Worm (Caenorhabditis elegans) whole organism, L1 larva: ENCODE measurements around the gene fbxa-16.
A peak's percentile ranks its signal among the peaks of the same experiment; 100 is the strongest.
"Not testable (repeated sequence)": the region's sequence is repeated elsewhere in the genome, so short reads cannot be mapped to it uniquely, and the experiment has no call there.

Experiments
- ama-1 ChIP-seq: fragments of 150-350 bp; optimal IDR thresholded peaks from 2 replicates; lab custom pipeline; 2014
- ceh-63 ChIP-seq: fragments of 200-800 bp; sonication (Bioruptor generic); optimal IDR thresholded peaks from 2 replicates; lab custom pipeline; 2018; ENCODE audit warnings: mild to moderate bottlenecking, missing genetic modification characterization, missing compliant biosample characterization
- dpl-1 ChIP-seq, 3 experiments: fragments of 150-350 bp in 2 of 3; sonication (generic microtip) in 1 of 3; optimal IDR thresholded peaks; 2 replicates each; lab custom pipeline; 2014 to 2017; ENCODE audit warnings: missing biosample characterization in 3 of 3, missing genetic modification characterization in 3 of 3, missing genetic modification reagents in 3 of 3
- dsc-1 ChIP-seq: sonication (generic microtip); optimal IDR thresholded peaks from 2 replicates; lab custom pipeline; 2016; ENCODE audit warnings: mild to moderate bottlenecking, missing genetic modification characterization, missing compliant biosample characterization
- efl-1 ChIP-seq, 4 experiments: fragments of 150-350 bp; optimal IDR thresholded peaks in 3 of 4; peaks in 1 of 4; 1 replicate in 1 of 4; 2 replicates in 3 of 4; lab custom pipeline; 2014; ENCODE audit warnings: missing biosample characterization in 2 of 4, missing genetic modification characterization in 2 of 4, missing genetic modification reagents in 2 of 4
- egl-27 ChIP-seq, 2 experiments: fragments of 150-350 bp in 1 of 2; sonication (generic microtip); optimal IDR thresholded peaks; 3 replicates each; lab custom pipeline; 2017 to 2018; ENCODE audit warnings: missing biosample characterization in 2 of 2, missing genetic modification characterization in 2 of 2, missing genetic modification reagents in 2 of 2
- fkh-10 ChIP-seq: sonication (generic microtip); optimal IDR thresholded peaks from 2 replicates; lab custom pipeline; 2017; ENCODE audit warnings: missing biosample characterization, missing genetic modification reagents, missing genetic modification characterization
- hlh-4 ChIP-seq: sonication (generic microtip); optimal IDR thresholded peaks from 2 replicates; lab custom pipeline; 2016; ENCODE audit warnings: mild to moderate bottlenecking, missing genetic modification characterization, missing compliant biosample characterization
- hpl-2 ChIP-seq: fragments of 150-350 bp; optimal IDR thresholded peaks from 2 replicates; lab custom pipeline; 2014; ENCODE audit warnings: missing biosample characterization, missing genetic modification reagents, missing genetic modification characterization
- lin-14 ChIP-seq: fragments of 200-800 bp; sonication (Bioruptor generic); optimal IDR thresholded peaks from 2 replicates; lab custom pipeline; 2018; ENCODE audit warnings: mild to moderate bottlenecking, missing genetic modification characterization, moderate library complexity, missing compliant biosample characterization
- lsy-2 ChIP-seq, 2 experiments: fragments of 150-350 bp; optimal IDR thresholded peaks; 2 replicates each; lab custom pipeline; 2014; ENCODE audit warnings: missing biosample characterization in 2 of 2, missing genetic modification characterization in 2 of 2
- mep-1 ChIP-seq: fragments of 150-350 bp; optimal IDR thresholded peaks from 2 replicates; lab custom pipeline; 2014; ENCODE audit warnings: missing biosample characterization, missing genetic modification characterization
- nhr-19 ChIP-seq: fragments of 200-800 bp; sonication (Bioruptor generic); conservative IDR thresholded peaks from 2 replicates; pipeline ENCODE4 v1.3.6; 2022; ENCODE audit warnings: missing genetic modification characterization, missing compliant biosample characterization
- nhr-20 ChIP-seq: sonication (generic microtip); optimal IDR thresholded peaks from 2 replicates; lab custom pipeline; 2016; ENCODE audit warnings: mild to moderate bottlenecking, missing genetic modification characterization, missing compliant biosample characterization
- nhr-237 ChIP-seq: fragments of 150-350 bp; optimal IDR thresholded peaks from 2 replicates; lab custom pipeline; 2014; ENCODE audit warnings: missing biosample characterization, missing genetic modification characterization
- nhr-28 ChIP-seq: fragments of 150-350 bp; optimal IDR thresholded peaks from 2 replicates; lab custom pipeline; 2014; ENCODE audit warnings: missing biosample characterization, missing genetic modification characterization
- nhr-71 ChIP-seq: sonication (generic microtip); optimal IDR thresholded peaks from 2 replicates; lab custom pipeline; 2016; ENCODE audit warnings: mild to moderate bottlenecking, missing genetic modification characterization, moderate library complexity, missing compliant biosample characterization
- nhr-76 ChIP-seq: sonication (generic microtip); optimal IDR thresholded peaks from 2 replicates; lab custom pipeline; 2017; ENCODE audit warnings: missing biosample characterization, missing genetic modification characterization
- nhr-77 ChIP-seq: fragments of 150-350 bp; optimal IDR thresholded peaks from 2 replicates; lab custom pipeline; 2014; ENCODE audit warnings: missing biosample characterization, missing genetic modification characterization
- nhr-84 ChIP-seq: sonication (generic microtip); optimal IDR thresholded peaks from 2 replicates; lab custom pipeline; 2017; ENCODE audit warnings: missing biosample characterization, missing genetic modification characterization
- pag-3 ChIP-seq: sonication (generic microtip); optimal IDR thresholded peaks from 2 replicates; lab custom pipeline; 2017; ENCODE audit warnings: missing genetic modification characterization, mild to moderate bottlenecking, missing compliant biosample characterization, antibody characterized with exemption, borderline replicate concordance; ENCODE audit not compliant: insufficient read depth
- pqm-1 ChIP-seq: sonication (generic microtip); optimal IDR thresholded peaks from 3 replicates; lab custom pipeline; 2017; ENCODE audit warnings: missing biosample characterization, missing genetic modification characterization
- snpc-4 ChIP-seq: fragments of 150-350 bp; optimal IDR thresholded peaks from 2 replicates; lab custom pipeline; 2014; ENCODE audit warnings: missing biosample characterization, missing genetic modification characterization
- snu-23 ChIP-seq: sonication (generic microtip); optimal IDR thresholded peaks from 2 replicates; lab custom pipeline; 2016; ENCODE audit warnings: missing genetic modification characterization, missing compliant biosample characterization
- sox-4 ChIP-seq: sonication (generic microtip); optimal IDR thresholded peaks from 2 replicates; lab custom pipeline; 2016; ENCODE audit warnings: missing genetic modification characterization, missing compliant biosample characterization
- sup-37 ChIP-seq: fragments of 200-800 bp; sonication (Bioruptor generic); optimal IDR thresholded peaks from 2 replicates; lab custom pipeline; 2018; ENCODE audit warnings: mild to moderate bottlenecking, missing genetic modification characterization, missing compliant biosample characterization
- swsn-7 ChIP-seq: sonication (generic microtip); optimal IDR thresholded peaks from 2 replicates; lab custom pipeline; 2016; ENCODE audit warnings: missing genetic modification characterization, missing compliant biosample characterization
- tbx-2 ChIP-seq: sonication (generic microtip); optimal IDR thresholded peaks from 2 replicates; lab custom pipeline; 2016; ENCODE audit warnings: missing genetic modification characterization, missing compliant biosample characterization
- tlp-1 ChIP-seq: fragments of 150-350 bp; optimal IDR thresholded peaks from 2 replicates; lab custom pipeline; 2014; ENCODE audit warnings: missing biosample characterization, missing genetic modification characterization
- unc-130 ChIP-seq: fragments of 150-350 bp; optimal IDR thresholded peaks from 2 replicates; lab custom pipeline; 2017; ENCODE audit warnings: missing biosample characterization, missing genetic modification characterization, inconsistent platforms
- unc-98 ChIP-seq: fragments of 200-800 bp; sonication (Bioruptor generic); IDR thresholded peaks from 2 replicates; pipeline ENCODE4 v1.3.6; 2022; ENCODE audit warnings: missing genetic modification characterization, missing compliant biosample characterization

The fbxa-16 gene

DNA sequence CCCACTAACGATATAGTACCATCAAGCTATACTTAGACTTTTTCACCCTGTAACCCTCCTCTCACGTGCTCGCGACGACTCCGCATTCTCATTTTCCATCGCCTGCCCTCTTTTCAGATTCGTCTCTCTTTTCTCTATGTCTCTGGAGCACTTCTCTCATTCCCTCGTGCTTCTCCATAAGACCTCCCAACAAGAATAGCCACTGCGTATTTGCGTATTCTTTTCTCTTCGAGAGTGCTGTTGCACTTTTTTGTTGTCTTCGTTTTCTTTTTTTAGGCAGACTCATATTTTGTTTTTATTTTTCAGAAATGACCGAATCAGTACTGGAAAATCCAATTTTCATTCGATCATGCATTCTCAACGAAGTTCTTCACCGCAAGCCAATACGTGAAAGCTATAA is 2.4 kb upstream of the fbxa-16 start, which contains the start of gene fbxa-222:
Gene fbxa-222 (plus strand): TSS at position 301 of the 400 bp plus-strand sequence.
- TF ChIP-seq lin-14 = peak; percentile 24
- TF ChIP-seq sup-37 = no peak

DNA sequence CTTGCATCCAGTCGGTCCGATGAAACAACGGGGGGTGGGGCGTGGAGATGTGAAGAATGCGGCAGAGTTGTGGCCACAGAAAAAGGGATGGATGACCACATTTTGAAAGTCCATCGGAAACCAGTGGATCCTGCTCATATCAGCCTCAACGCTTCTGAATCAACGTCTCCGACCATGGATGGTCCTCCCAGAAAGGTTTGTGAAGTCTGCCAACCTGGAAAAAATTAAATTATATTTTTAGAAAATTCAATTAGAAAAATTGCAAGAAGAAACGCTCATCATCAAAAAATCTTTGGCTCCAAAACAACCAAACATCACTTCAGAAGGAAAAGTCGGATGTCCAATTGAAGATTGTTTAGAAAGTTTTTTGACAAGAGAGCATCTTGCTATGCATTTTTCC is 21.7 kb downstream of the fbxa-16 start, which contains the start of gene Y73B3A.8:
Gene Y73B3A.8 (minus strand): TSS at position 101 of the 400 bp plus-strand sequence.
- TF ChIP-seq nhr-76 (tag; lab: Kevin White, UChicago) (no peak), egl-27 (tag; optimal IDR thresholded peaks at IDR 0.05; lab: Kevin White, UChicago) (no peak), pag-3 (tag; lab: Kevin White, UChicago) (no peak), hpl-2 (GFP tag; lab: Kevin White, UChicago) (no peak), dpl-1 (GFP tag; optimal IDR thresholded peaks at IDR 0.05; lab: Kevin White, UChicago) (no peak), snpc-4 (tag; lab: Kevin White, UChicago) (no peak), nhr-237 (no peak), ama-1 (no peak), swsn-7 (tag; lab: Kevin White, UChicago) (no peak), hlh-4 (tag; lab: Kevin White, UChicago) (no peak), nhr-71 (tag; lab: Kevin White, UChicago) (no peak), pqm-1 (tag; lab: Kevin White, UChicago) (no peak), fkh-10 (GFP tag; lab: Kevin White, UChicago) (no peak), sox-4 (tag; lab: Kevin White, UChicago) (no peak), snu-23 (no peak), nhr-28 (tag; lab: Kevin White, UChicago) (no peak)

DNA sequence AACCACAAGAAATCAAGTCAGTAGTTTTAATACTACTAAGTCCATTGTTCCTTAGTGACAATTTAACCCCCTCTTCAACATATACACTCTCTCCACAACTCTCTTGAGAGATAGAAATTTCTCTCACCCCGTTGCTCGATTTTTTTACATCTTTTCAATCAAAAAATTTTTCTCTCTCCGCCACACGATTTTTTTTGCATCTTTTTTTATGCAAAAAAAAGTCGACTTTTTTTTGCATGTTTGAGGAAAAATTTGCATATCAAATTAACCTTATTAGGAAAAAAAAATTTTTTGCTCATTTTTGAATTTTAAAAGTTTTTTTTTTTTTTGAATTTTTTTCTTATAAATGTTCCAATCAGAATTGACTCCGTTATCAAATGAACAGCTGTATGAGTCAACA is 27.4 kb downstream of the fbxa-16 start:
- no peak for TF ChIP-seq nhr-19 (GFP tag; lab: Robert Waterston, UW)
- peak in 1 of 2 experiments; percentile 27 for TF ChIP-seq lsy-2 (tag; optimal IDR thresholded peaks at IDR 0.05; lab: Kevin White, UChicago)
- peak; percentile 54 for TF ChIP-seq lin-14
- peak; percentile 25 for TF ChIP-seq nhr-71 (tag; lab: Kevin White, UChicago)
- no peak for TF ChIP-seq efl-1 (optimal IDR thresholded peaks at IDR 0.05; lab: Kevin White, UChicago)
- peak in 1 of 2 experiments; percentile 4 for TF ChIP-seq efl-1 (GFP tag; optimal IDR thresholded peaks at IDR 0.05 in 1 of 2; lab: Kevin White, UChicago)
- TF ChIP-seq tbx-2 = no peak
- TF ChIP-seq dsc-1 (tag; lab: Kevin White, UChicago) = peak; percentile 11
- peak; percentile 10 for TF ChIP-seq snu-23

ce11 chrX:147824-148223 is 28.4 kb downstream of the fbxa-16 start, which contains the start of gene Y73B3A.11:
TSS of gene Y73B3A.11 (plus strand) at chrX:148124.
- TF ChIP-seq pqm-1 (tag; lab: Kevin White, UChicago) = no peak
- TF ChIP-seq tlp-1 = no peak
- no peak for TF ChIP-seq sox-4 (tag; lab: Kevin White, UChicago)
- no peak for TF ChIP-seq fkh-10 (GFP tag; lab: Kevin White, UChicago)
- TF ChIP-seq dsc-1 (tag; lab: Kevin White, UChicago) = no peak
- no peak for TF ChIP-seq ceh-63 (GFP tag; lab: Kevin White, UChicago)
- no peak for TF ChIP-seq nhr-20 (tag; lab: Kevin White, UChicago)
- no peak for TF ChIP-seq nhr-84 (tag; lab: Kevin White, UChicago)
- TF ChIP-seq unc-130 (tag; lab: Kevin White, UChicago) = no peak
- no peak for TF ChIP-seq mep-1 (tag; lab: Kevin White, UChicago)
- TF ChIP-seq nhr-76 (tag; lab: Kevin White, UChicago) = no peak

ce11 chrX:163034-163433 is 43.6 kb downstream of the fbxa-16 start, which contains the start of gene tmed-12:
TSS of gene tmed-12 (minus strand) at chrX:163134.
- TF ChIP-seq nhr-77 (tag; lab: Kevin White, UChicago); sox-4 (tag; lab: Kevin White, UChicago); unc-98: not testable (repeated sequence)
